Fruit fly (Drosophila melanogaster) whole organism, embryonic: ENCODE measurements around the gene Sur.

Experiments
- ATbp ChIP-seq: fragments of 200-800 bp; sonication (Bioruptor generic); optimal IDR thresholded peaks from 2 replicates; lab custom pipeline; 2017; ENCODE audit warnings: missing biosample characterization, mild to moderate bottlenecking, missing genetic modification characterization, missing genetic modification reagents
- Atf6 ChIP-seq: fragments of 200-800 bp; sonication (Bioruptor generic); IDR thresholded peaks from 2 replicates; pipeline ENCODE4 v1.3.6; 2022; ENCODE audit warnings: missing biosample characterization, missing genetic modification characterization
- CG10431 ChIP-seq: fragments of 200-800 bp; sonication (Bioruptor generic); optimal IDR thresholded peaks from 3 replicates; lab custom pipeline; 2018; ENCODE audit warnings: missing biosample characterization, mild to moderate bottlenecking, missing genetic modification characterization
- CG10462 ChIP-seq: fragments of 200-800 bp; sonication (Bioruptor generic); optimal IDR thresholded peaks from 2 replicates; lab custom pipeline; 2016; ENCODE audit warnings: missing biosample characterization, missing genetic modification characterization
- CG11398 ChIP-seq: fragments of 200-800 bp; sonication (Bioruptor generic); optimal IDR thresholded peaks from 2 replicates; lab custom pipeline; 2016; ENCODE audit warnings: missing biosample characterization, missing genetic modification characterization
- CG11695 ChIP-seq: fragments of 200-800 bp; sonication (Bioruptor generic); IDR thresholded peaks from 3 replicates; pipeline ENCODE4 v1.3.6; 2022; ENCODE audit warnings: missing biosample characterization, missing genetic modification characterization
- CG13624 ChIP-seq: fragments of 200-800 bp; sonication (Bioruptor generic); optimal IDR thresholded peaks from 2 replicates; lab custom pipeline; 2016; ENCODE audit warnings: missing biosample characterization, missing genetic modification characterization
- CG16779 ChIP-seq: fragments of 200-800 bp; sonication (Bioruptor generic); IDR thresholded peaks from 2 replicates; pipeline ENCODE4 v1.3.6; 2022; ENCODE audit warnings: missing biosample characterization, missing genetic modification characterization
- CG16863 ChIP-seq: fragments of 200-800 bp; sonication (Bioruptor generic); optimal IDR thresholded peaks from 3 replicates; lab custom pipeline; 2016; ENCODE audit warnings: missing biosample characterization, missing genetic modification characterization
- CG17361 ChIP-seq: fragments of 200-800 bp; sonication (Bioruptor generic); IDR thresholded peaks from 3 replicates; pipeline ENCODE4 v1.3.6; 2022; ENCODE audit warnings: missing biosample characterization, missing genetic modification characterization
- CG1792 ChIP-seq: fragments of 200-800 bp; sonication (Bioruptor generic); optimal IDR thresholded peaks from 2 replicates; lab custom pipeline; 2016; ENCODE audit warnings: missing biosample characterization, missing genetic modification characterization
- CG1832 ChIP-seq: fragments of 200-800 bp; sonication (Bioruptor generic); optimal IDR thresholded peaks from 2 replicates; lab custom pipeline; 2017; ENCODE audit warnings: missing biosample characterization, mild to moderate bottlenecking, missing genetic modification characterization, inconsistent platforms
- CG18764 ChIP-seq: fragments of 200-800 bp; sonication (Bioruptor generic); optimal IDR thresholded peaks from 3 replicates; lab custom pipeline; 2016; ENCODE audit warnings: missing biosample characterization, missing genetic modification characterization
- CG2875 ChIP-seq: fragments of 200-800 bp; sonication (Bioruptor generic); optimal IDR thresholded peaks from 2 replicates; lab custom pipeline; 2017; ENCODE audit warnings: missing biosample characterization, mild to moderate bottlenecking, missing genetic modification characterization, missing genetic modification reagents
- CG34224 ChIP-seq: fragments of 200-800 bp; sonication (Bioruptor generic); IDR thresholded peaks from 3 replicates; pipeline ENCODE4 v1.3.6; 2022; ENCODE audit warnings: missing biosample characterization, missing genetic modification characterization; ENCODE audit not compliant: partially characterized antibody
- CG4854 ChIP-seq: fragments of 200-800 bp; sonication (Bioruptor generic); optimal IDR thresholded peaks from 2 replicates; lab custom pipeline; 2016; ENCODE audit warnings: missing biosample characterization, missing genetic modification characterization, inconsistent platforms
- CG7556 ChIP-seq: fragments of 200-800 bp; sonication (Bioruptor generic); optimal IDR thresholded peaks from 2 replicates; lab custom pipeline; 2017; ENCODE audit warnings: missing biosample characterization, mild to moderate bottlenecking, missing genetic modification characterization
- CG8281 ChIP-seq: fragments of 200-800 bp; sonication (Bioruptor generic); optimal IDR thresholded peaks from 2 replicates; lab custom pipeline; 2018; ENCODE audit warnings: missing biosample characterization, mild to moderate bottlenecking, missing genetic modification characterization, moderate library complexity
- CG9215 ChIP-seq: fragments of 200-800 bp; sonication (Bioruptor generic); IDR thresholded peaks from 2 replicates; pipeline ENCODE4 v1.3.6; 2022; ENCODE audit warnings: missing biosample characterization, missing genetic modification characterization
- Camta ChIP-seq: fragments of 200-800 bp; sonication (Bioruptor generic); optimal IDR thresholded peaks from 2 replicates; lab custom pipeline; 2016; ENCODE audit warnings: missing biosample characterization, missing genetic modification characterization
- CrebB ChIP-seq: fragments of 200-800 bp; sonication (Bioruptor generic); optimal IDR thresholded peaks from 3 replicates; lab custom pipeline; 2018; ENCODE audit warnings: missing biosample characterization, mild to moderate bottlenecking, missing genetic modification characterization
- Dad ChIP-seq: fragments of 200-800 bp; sonication (Bioruptor generic); optimal IDR thresholded peaks from 3 replicates; lab custom pipeline; 2016; ENCODE audit warnings: missing biosample characterization, missing genetic modification characterization
- Dip3 ChIP-seq: fragments of 200-800 bp; sonication (Bioruptor generic); optimal IDR thresholded peaks from 3 replicates; lab custom pipeline; 2016; ENCODE audit warnings: missing biosample characterization, missing genetic modification characterization
- ERR ChIP-seq: fragments of 200-800 bp; sonication (Bioruptor generic); optimal IDR thresholded peaks from 2 replicates; lab custom pipeline; 2016; ENCODE audit warnings: missing biosample characterization, missing genetic modification characterization
- HmgZ ChIP-seq: fragments of 200-800 bp; sonication (Bioruptor generic); optimal IDR thresholded peaks from 2 replicates; lab custom pipeline; 2018; ENCODE audit warnings: missing biosample characterization, mild to moderate bottlenecking, missing genetic modification characterization
- Hsf ChIP-seq: fragments of 200-800 bp; sonication (Bioruptor generic); optimal IDR thresholded peaks from 3 replicates; lab custom pipeline; 2016; ENCODE audit warnings: missing biosample characterization, missing genetic modification characterization
- Lhr ChIP-seq: fragments of 200-800 bp; sonication (Bioruptor generic); optimal IDR thresholded peaks from 3 replicates; lab custom pipeline; 2017; ENCODE audit warnings: mild to moderate bottlenecking, missing biosample characterization, missing genetic modification reagents, missing genetic modification characterization
- Lim3 ChIP-seq: fragments of 200-800 bp; sonication (Bioruptor generic); IDR thresholded peaks from 2 replicates; pipeline ENCODE4 v1.3.6; 2022; ENCODE audit warnings: missing biosample characterization, missing genetic modification characterization
- Mad ChIP-seq: fragments of 200-800 bp; sonication (Bioruptor generic); optimal IDR thresholded peaks from 2 replicates; lab custom pipeline; 2016; ENCODE audit warnings: missing biosample characterization, missing genetic modification characterization
- Max ChIP-seq: fragments of 200-800 bp; sonication (Bioruptor generic); optimal IDR thresholded peaks from 2 replicates; lab custom pipeline; 2016; ENCODE audit warnings: missing biosample characterization, mild to moderate bottlenecking, missing genetic modification characterization
- Mrtf ChIP-seq: fragments of 200-800 bp; sonication (Bioruptor generic); IDR thresholded peaks from 3 replicates; pipeline ENCODE4 v1.3.6; 2022; ENCODE audit warnings: missing biosample characterization, missing genetic modification characterization
- Nf-YA ChIP-seq: fragments of 200-800 bp; sonication (Bioruptor generic); IDR thresholded peaks from 2 replicates; pipeline ENCODE4 v1.3.6; 2022; ENCODE audit warnings: missing biosample characterization, missing genetic modification characterization
- Opbp ChIP-seq: fragments of 200-800 bp; sonication (Bioruptor generic); IDR thresholded peaks from 3 replicates; pipeline ENCODE4 v1.3.6; 2022; ENCODE audit warnings: missing biosample characterization, missing genetic modification characterization; ENCODE audit not compliant: partially characterized antibody
- Ptx1 ChIP-seq: fragments of 200-800 bp; sonication (Bioruptor generic); IDR thresholded peaks from 2 replicates; pipeline ENCODE4 v1.3.6; 2022; ENCODE audit warnings: missing biosample characterization, missing genetic modification characterization
- Rx ChIP-seq: fragments of 200-800 bp; sonication (Bioruptor generic); IDR thresholded peaks from 2 replicates; pipeline ENCODE4 v1.3.6; 2022; ENCODE audit warnings: missing biosample characterization, missing genetic modification characterization
- Trl ChIP-seq, 3 experiments: fragments of >200 bp in 2 of 3; fragments of 200-800 bp in 1 of 3; sonication (Bioruptor generic) in 1 of 3; optimal IDR thresholded peaks; 2 replicates in 1 of 3; 3 replicates in 2 of 3; lab custom pipeline; 2016 to 2017; ENCODE audit warnings: missing biosample characterization in 1 of 3, missing genetic modification characterization in 1 of 3
- abd-A ChIP-seq: fragments of 200-800 bp; sonication (Bioruptor generic); optimal IDR thresholded peaks from 3 replicates; lab custom pipeline; 2019; ENCODE audit warnings: missing biosample characterization, mild to moderate bottlenecking, missing genetic modification characterization, moderate library complexity
- bbx ChIP-seq: fragments of 200-800 bp; sonication (Bioruptor generic); IDR thresholded peaks from 2 replicates; pipeline ENCODE4 v1.3.6; 2022; ENCODE audit warnings: missing biosample characterization, missing genetic modification characterization; ENCODE audit not compliant: partially characterized antibody
- cas ChIP-seq: fragments of 200-800 bp; sonication (Bioruptor generic); IDR thresholded peaks from 2 replicates; pipeline ENCODE4 v1.3.6; 2022; ENCODE audit warnings: missing biosample characterization, missing genetic modification characterization
- danr ChIP-seq: fragments of 200-800 bp; sonication (Bioruptor generic); IDR thresholded peaks from 2 replicates; pipeline ENCODE4 v1.3.6; 2022; ENCODE audit warnings: missing biosample characterization, missing genetic modification characterization
- dmrt99B ChIP-seq: fragments of 200-800 bp; sonication (Bioruptor generic); optimal IDR thresholded peaks from 2 replicates; lab custom pipeline; 2018; ENCODE audit warnings: missing biosample characterization, mild to moderate bottlenecking, missing genetic modification characterization, moderate library complexity
- fu2 ChIP-seq: fragments of 200-800 bp; sonication (Bioruptor generic); optimal IDR thresholded peaks from 2 replicates; lab custom pipeline; 2016; ENCODE audit warnings: missing biosample characterization, missing genetic modification characterization
- gro ChIP-seq: fragments of 200-800 bp; sonication (Bioruptor generic); optimal IDR thresholded peaks from 2 replicates; lab custom pipeline; 2016; ENCODE audit warnings: missing biosample characterization, missing genetic modification characterization
- her ChIP-seq: fragments of 200-800 bp; sonication (Bioruptor generic); optimal IDR thresholded peaks from 2 replicates; lab custom pipeline; 2016; ENCODE audit warnings: missing biosample characterization, missing genetic modification characterization
- hkb ChIP-seq, 2 experiments: fragments of 200-800 bp in 1 of 2; fragments of >200 bp in 1 of 2; sonication (Bioruptor generic) in 1 of 2; IDR thresholded peaks in 1 of 2; optimal IDR thresholded peaks in 1 of 2; 2 replicates each; pipeline versions ENCODE4 v1.3.6 to Lab custom; 2017 to 2022; ENCODE audit warnings: missing biosample characterization in 1 of 2, missing genetic modification characterization in 1 of 2
- odd ChIP-seq: fragments of 200-800 bp; sonication (Bioruptor generic); optimal IDR thresholded peaks from 2 replicates; lab custom pipeline; 2017; ENCODE audit warnings: missing biosample characterization, mild to moderate bottlenecking, missing genetic modification characterization
- peb ChIP-seq: fragments of 200-800 bp; sonication (Bioruptor generic); IDR thresholded peaks from 2 replicates; pipeline ENCODE4 v1.3.6; 2022; ENCODE audit warnings: missing biosample characterization, missing genetic modification characterization
- repo ChIP-seq: fragments of 200-800 bp; sonication (Bioruptor generic); optimal IDR thresholded peaks from 2 replicates; lab custom pipeline; 2016; ENCODE audit warnings: missing biosample characterization, missing genetic modification characterization
- tap ChIP-seq: fragments of 200-800 bp; optimal IDR thresholded peaks from 3 replicates; lab custom pipeline; 2019; ENCODE audit warnings: missing biosample characterization, mild to moderate bottlenecking, missing genetic modification characterization, moderate library complexity
- tup ChIP-seq: fragments of 200-800 bp; sonication (Bioruptor generic); optimal IDR thresholded peaks from 2 replicates; lab custom pipeline; 2016; ENCODE audit warnings: missing biosample characterization, mild to moderate bottlenecking, missing genetic modification characterization, moderate library complexity
- zf30C ChIP-seq: fragments of 200-800 bp; sonication (Bioruptor generic); optimal IDR thresholded peaks from 3 replicates; lab custom pipeline; 2018; ENCODE audit warnings: missing biosample characterization, mild to moderate bottlenecking, missing genetic modification characterization

The Sur gene

dm6 chr2L:10246785-10247190 is 47.9 kb upstream of the Sur start, which contains the start of gene chico (continued):
- TF ChIP-seq Hsf (no peak), Nf-YA (GFP tag; lab: Robert Waterston, UW) (no peak), Mad (GFP tag; lab: Kevin White, UChicago) (no peak), abd-A (tag; lab: Kevin White, UChicago) (no peak), cas (GFP tag; lab: Robert Waterston, UW) (no peak), CG11695 (GFP tag; lab: Robert Waterston, UW) (no peak), CG10462 (GFP tag; lab: Kevin White, UChicago) (no peak), CG11398 (no peak), zf30C (no peak), CG16779 (GFP tag; lab: Robert Waterston, UW) (no peak), HmgZ (tag; lab: Kevin White, UChicago) (peak; percentile 51), repo (GFP tag; lab: Kevin White, UChicago) (no peak), ERR (GFP tag; lab: Kevin White, UChicago) (no peak), peb (GFP tag; lab: Robert Waterston, UW) (no peak), CG1832 (GFP tag; lab: Kevin White, UChicago) (no peak), ATbp (GFP tag; lab: Kevin White, UChicago) (no peak), Dad (no peak), CG34224 (GFP tag; lab: Robert Waterston, UW) (peak; percentile 56), CG2875 (GFP tag; lab: Kevin White, UChicago) (no peak), tap (no peak), Dip3 (GFP tag; lab: Kevin White, UChicago) (no peak), Rx (GFP tag; lab: Robert Waterston, UW) (no peak), CG10431 (GFP tag; lab: Kevin White, UChicago) (no peak), Atf6 (GFP tag; lab: Robert Waterston, UW) (0 out of 2 replicates have a peak, but pooled peaks have one; percentile 12), Lhr (GFP tag; lab: Kevin White, UChicago) (peak; percentile 64), Camta (GFP tag; lab: Kevin White, UChicago) (no peak), CG4854 (GFP tag; lab: Kevin White, UChicago) (peak; percentile 4), CG7556 (no peak), dmrt99B (no peak), fu2 (GFP tag; lab: Kevin White, UChicago) (no peak), Ptx1 (GFP tag; lab: Robert Waterston, UW) (no peak), CG18764 (GFP tag; lab: Kevin White, UChicago) (no peak), bbx (peak; percentile 74), Mrtf (GFP tag; lab: Robert Waterston, UW) (no peak), CG8281 (no peak), gro (GFP tag; lab: Kevin White, UChicago) (peak; percentile 47), CG17361 (GFP tag; lab: Robert Waterston, UW) (no peak; the same call in 2 of the 3 replicates), CG9215 (GFP tag; lab: Robert Waterston, UW) (no peak), CrebB (tag; lab: Kevin White, UChicago) (no peak), odd (GFP tag; lab: Kevin White, UChicago) (no peak), her (GFP tag; lab: Kevin White, UChicago) (peak; percentile 42), CG13624 (GFP tag; lab: Kevin White, UChicago) (peak; percentile 68), tup (no peak), Opbp (GFP tag; lab: Robert Waterston, UW) (no peak; the same call in 1 of the 3 replicates), danr (GFP tag; lab: Robert Waterston, UW) (no peak), hkb (optimal IDR thresholded peaks at IDR 0.05; lab: Kevin White, UChicago) (no peak), hkb (GFP tag; IDR thresholded peaks at IDR 0.05; lab: Robert Waterston, UW) (no peak), Trl (optimal IDR thresholded peaks at IDR 0.05; lab: Kevin White, UChicago) (no peak), Trl (GFP tag; optimal IDR thresholded peaks at IDR 0.05; lab: Kevin White, UChicago) (no peak), Lim3 (GFP tag; lab: Robert Waterston, UW) (no peak), Max (GFP tag; lab: Kevin White, UChicago) (peak; percentile 23), CG16863 (GFP tag; lab: Kevin White, UChicago) (no peak), CG1792 (GFP tag; lab: Kevin White, UChicago) (no peak)
